Worm (Caenorhabditis elegans) whole organism, L4/young adult: ENCODE results near the gene msp-50.

Source experiments
- W03F9.2 ChIP-seq: fragments of 150-350 bp; optimal IDR thresholded peaks from 2 replicates; lab custom pipeline; 2014; ENCODE audit warnings: missing biosample characterization, missing genetic modification characterization
- dao-5 ChIP-seq: sonication (generic microtip); optimal IDR thresholded peaks from 2 replicates; lab custom pipeline; 2016; ENCODE audit warnings: missing genotype, missing genetic modification characterization, moderate library complexity, missing compliant biosample characterization
- him-1 ChIP-seq: sonication (generic microtip); optimal IDR thresholded peaks from 2 replicates; lab custom pipeline; 2016; ENCODE audit warnings: missing genotype, missing genetic modification reagents, missing genetic modification characterization, missing compliant biosample characterization

DNA sequence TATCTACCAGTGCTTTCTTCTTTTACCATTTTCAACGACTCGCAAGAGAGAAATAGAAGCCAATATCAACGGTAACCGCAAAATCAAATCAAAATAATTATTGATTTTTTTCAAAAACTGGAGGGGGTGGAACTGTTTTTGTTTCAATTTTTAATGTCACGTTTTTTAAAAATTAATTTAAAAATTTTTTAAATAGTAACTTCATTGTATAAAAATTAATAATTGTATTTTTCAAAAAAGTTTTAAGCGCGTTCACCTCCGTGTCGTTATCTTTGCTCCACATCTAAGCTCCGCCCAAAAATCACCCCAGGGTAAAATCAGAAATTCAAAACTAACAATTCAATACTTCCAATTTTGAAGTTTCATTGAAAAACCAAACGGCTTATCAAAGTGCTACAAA is 38.5 kb upstream of the msp-50 start, which contains the start of gene C27D6.11:
- TF ChIP-seq W03F9.2 (tag; lab: Kevin White, UChicago) (no peak), him-1 (tag; lab: Kevin White, UChicago) (no peak), dao-5 (tag; lab: Kevin White, UChicago) (no peak)
